Fruit fly (Drosophila melanogaster) whole organism, embryonic: Measurements from ENCODE around the gene Tango9.

ENCODE experiments used
- Antp ChIP-seq: fragments of 200-800 bp; sonication (Bioruptor generic); optimal IDR thresholded peaks from 3 replicates; lab custom pipeline; 2016; ENCODE audit warnings: missing biosample characterization, missing genetic modification characterization
- BEAF-32 ChIP-seq: fragments of 200-800 bp; sonication (Bioruptor generic); optimal IDR thresholded peaks from 3 replicates; lab custom pipeline; 2017; ENCODE audit warnings: missing biosample characterization, missing genetic modification characterization, mild to moderate bottlenecking, moderate library complexity, missing genetic modification reagents
- Bgb ChIP-seq: fragments of 200-800 bp; sonication (Bioruptor generic); IDR thresholded peaks from 2 replicates; pipeline ENCODE4 v1.3.6; 2022; ENCODE audit warnings: missing biosample characterization, missing genetic modification characterization; ENCODE audit not compliant: partially characterized antibody
- Bteb2 ChIP-seq: fragments of 200-800 bp; sonication (Bioruptor generic); optimal IDR thresholded peaks from 2 replicates; lab custom pipeline; 2016; ENCODE audit warnings: missing biosample characterization, missing genetic modification characterization
- CG11085 ChIP-seq: fragments of 200-800 bp; sonication (Bioruptor generic); IDR thresholded peaks from 2 replicates; pipeline ENCODE4 v1.3.6; 2022; ENCODE audit warnings: missing biosample characterization, missing genetic modification characterization
- CG11560 ChIP-seq: fragments of 200-800 bp; sonication (Bioruptor generic); IDR thresholded peaks from 3 replicates; pipeline ENCODE4 v1.3.6; 2022; ENCODE audit warnings: missing biosample characterization, missing genetic modification characterization
- CG12744 ChIP-seq: fragments of 200-800 bp; sonication (Bioruptor generic); optimal IDR thresholded peaks from 2 replicates; lab custom pipeline; 2016; ENCODE audit warnings: missing biosample characterization, missing genetic modification characterization
- CG13296 ChIP-seq: fragments of 200-800 bp; sonication (Bioruptor generic); optimal IDR thresholded peaks from 3 replicates; lab custom pipeline; 2018; ENCODE audit warnings: missing biosample characterization, mild to moderate bottlenecking, missing genetic modification characterization
- CG14050 ChIP-seq: fragments of 200-800 bp; sonication (Bioruptor generic); IDR thresholded peaks from 3 replicates; pipeline ENCODE4 v1.3.6; 2022; ENCODE audit warnings: missing biosample characterization, missing genetic modification characterization
- CG14860 ChIP-seq: fragments of 200-800 bp; sonication (Bioruptor generic); IDR thresholded peaks from 3 replicates; pipeline ENCODE4 v1.3.6; 2022; ENCODE audit warnings: missing biosample characterization, missing genetic modification characterization; ENCODE audit not compliant: partially characterized antibody
- CG1602 ChIP-seq: fragments of 200-800 bp; sonication (Bioruptor generic); optimal IDR thresholded peaks from 3 replicates; lab custom pipeline; 2016; ENCODE audit warnings: missing biosample characterization, missing genetic modification characterization
- CG18262 ChIP-seq: fragments of 200-800 bp; optimal IDR thresholded peaks from 3 replicates; lab custom pipeline; 2019; ENCODE audit warnings: missing biosample characterization, mild to moderate bottlenecking, missing genetic modification characterization, moderate library complexity
- CG30431 ChIP-seq: fragments of 200-800 bp; sonication (Bioruptor generic); optimal IDR thresholded peaks from 2 replicates; lab custom pipeline; 2017; ENCODE audit warnings: missing biosample characterization, missing genetic modification characterization
- CG31441 ChIP-seq: fragments of 200-800 bp; sonication (Bioruptor generic); IDR thresholded peaks from 2 replicates; pipeline ENCODE4 v1.3.6; 2022; ENCODE audit warnings: missing biosample characterization, missing genetic modification characterization
- CG34224 ChIP-seq: fragments of 200-800 bp; sonication (Bioruptor generic); IDR thresholded peaks from 3 replicates; pipeline ENCODE4 v1.3.6; 2022; ENCODE audit warnings: missing biosample characterization, missing genetic modification characterization; ENCODE audit not compliant: partially characterized antibody
- CG34376 ChIP-seq: fragments of 200-800 bp; sonication (Bioruptor generic); optimal IDR thresholded peaks from 2 replicates; lab custom pipeline; 2018; ENCODE audit warnings: missing biosample characterization, mild to moderate bottlenecking, missing genetic modification characterization
- CG6689 ChIP-seq: fragments of 200-800 bp; sonication (Bioruptor generic); IDR thresholded peaks from 2 replicates; pipeline ENCODE4 v1.3.6; 2022; ENCODE audit warnings: missing biosample characterization, missing genetic modification characterization
- CG6791 ChIP-seq: fragments of 200-800 bp; sonication (Bioruptor generic); IDR thresholded peaks from 3 replicates; pipeline ENCODE4 v1.3.6; 2022; ENCODE audit warnings: missing biosample characterization, missing genetic modification characterization; ENCODE audit not compliant: partially characterized antibody
- CG9609 ChIP-seq: fragments of 200-800 bp; sonication (Bioruptor generic); optimal IDR thresholded peaks from 3 replicates; lab custom pipeline; 2016; ENCODE audit warnings: missing biosample characterization, missing genetic modification characterization
- CG9727 ChIP-seq: fragments of 200-800 bp; sonication (Bioruptor generic); optimal IDR thresholded peaks from 3 replicates; lab custom pipeline; 2017; ENCODE audit warnings: missing biosample characterization, mild to moderate bottlenecking, missing genetic modification characterization
- D ChIP-seq, 2 experiments: fragments of 200-800 bp in 1 of 2; fragments of >200 bp in 1 of 2; sonication (Bioruptor generic) in 1 of 2; optimal IDR thresholded peaks; 2 replicates in 1 of 2; 3 replicates in 1 of 2; lab custom pipeline; 2017; ENCODE audit warnings: mild to moderate bottlenecking in 1 of 2, missing biosample characterization in 1 of 2, missing genetic modification characterization in 1 of 2, missing genetic modification reagents in 1 of 2
- Dp ChIP-seq: fragments of 200-800 bp; sonication (Bioruptor generic); optimal IDR thresholded peaks from 2 replicates; lab custom pipeline; 2018; ENCODE audit warnings: missing biosample characterization, mild to moderate bottlenecking, missing genetic modification characterization, moderate library complexity
- Elba2 ChIP-seq: fragments of 200-800 bp; sonication (Bioruptor generic); optimal IDR thresholded peaks from 3 replicates; lab custom pipeline; 2016; ENCODE audit warnings: missing biosample characterization, missing genetic modification characterization
- HHEX ChIP-seq: fragments of 200-800 bp; sonication (Bioruptor generic); optimal IDR thresholded peaks from 3 replicates; lab custom pipeline; 2017; ENCODE audit warnings: missing biosample characterization, mild to moderate bottlenecking, missing genetic modification characterization, missing genetic modification reagents
- Hmx ChIP-seq: fragments of 200-800 bp; sonication (Bioruptor generic); optimal IDR thresholded peaks from 2 replicates; lab custom pipeline; 2016; ENCODE audit warnings: missing biosample characterization, missing genetic modification characterization
- Lhr ChIP-seq: fragments of 200-800 bp; sonication (Bioruptor generic); optimal IDR thresholded peaks from 3 replicates; lab custom pipeline; 2017; ENCODE audit warnings: mild to moderate bottlenecking, missing biosample characterization, missing genetic modification reagents, missing genetic modification characterization
- Mad ChIP-seq: fragments of 200-800 bp; sonication (Bioruptor generic); optimal IDR thresholded peaks from 2 replicates; lab custom pipeline; 2016; ENCODE audit warnings: missing biosample characterization, missing genetic modification characterization
- Myb ChIP-seq: fragments of 200-800 bp; sonication (Bioruptor generic); optimal IDR thresholded peaks from 2 replicates; lab custom pipeline; 2016; ENCODE audit warnings: missing biosample characterization, missing genetic modification characterization
- Sox100B ChIP-seq: fragments of 200-800 bp; sonication (Bioruptor generic); optimal IDR thresholded peaks from 3 replicates; lab custom pipeline; 2018; ENCODE audit warnings: missing biosample characterization, mild to moderate bottlenecking, missing genetic modification characterization
- Usf ChIP-seq: fragments of 200-800 bp; sonication (Bioruptor generic); optimal IDR thresholded peaks from 2 replicates; lab custom pipeline; 2017; ENCODE audit warnings: missing genotype, missing biosample characterization, missing genetic modification characterization
- Xbp1 ChIP-seq: fragments of 200-800 bp; sonication (Bioruptor generic); optimal IDR thresholded peaks from 3 replicates; lab custom pipeline; 2016; ENCODE audit warnings: missing biosample characterization, mild to moderate bottlenecking, missing genetic modification characterization
- bbx ChIP-seq: fragments of 200-800 bp; sonication (Bioruptor generic); IDR thresholded peaks from 2 replicates; pipeline ENCODE4 v1.3.6; 2022; ENCODE audit warnings: missing biosample characterization, missing genetic modification characterization; ENCODE audit not compliant: partially characterized antibody
- bcd ChIP-seq: fragments of 200-800 bp; sonication (Bioruptor generic); optimal IDR thresholded peaks from 2 replicates; lab custom pipeline; 2017; ENCODE audit warnings: missing biosample characterization, mild to moderate bottlenecking, missing genetic modification characterization
- bigmax ChIP-seq: fragments of 200-800 bp; sonication (Bioruptor generic); optimal IDR thresholded peaks from 2 replicates; lab custom pipeline; 2018; ENCODE audit warnings: missing biosample characterization, mild to moderate bottlenecking, missing genetic modification characterization
- caup ChIP-seq: fragments of 200-800 bp; sonication (Bioruptor generic); optimal IDR thresholded peaks from 3 replicates; lab custom pipeline; 2017; ENCODE audit warnings: missing biosample characterization, mild to moderate bottlenecking, missing genetic modification characterization, moderate library complexity; ENCODE audit not compliant: severe bottlenecking
- dan ChIP-seq: fragments of 200-800 bp; sonication (Bioruptor generic); IDR thresholded peaks from 2 replicates; pipeline ENCODE4 v1.3.6; 2022; ENCODE audit warnings: missing biosample characterization, missing genetic modification characterization
- dmrt99B ChIP-seq: fragments of 200-800 bp; sonication (Bioruptor generic); optimal IDR thresholded peaks from 2 replicates; lab custom pipeline; 2018; ENCODE audit warnings: missing biosample characterization, mild to moderate bottlenecking, missing genetic modification characterization, moderate library complexity
- emc ChIP-seq: fragments of 200-800 bp; sonication (Bioruptor generic); optimal IDR thresholded peaks from 2 replicates; lab custom pipeline; 2016; ENCODE audit warnings: missing biosample characterization, missing genetic modification characterization
- fd3F ChIP-seq: fragments of 200-800 bp; sonication (Bioruptor generic); optimal IDR thresholded peaks from 2 replicates; lab custom pipeline; 2018; ENCODE audit warnings: missing biosample characterization, mild to moderate bottlenecking, missing genetic modification characterization, moderate library complexity
- fru ChIP-seq: fragments of >200 bp; optimal IDR thresholded peaks from 2 replicates; lab custom pipeline; 2017
- nau ChIP-seq: fragments of 200-800 bp; sonication (Bioruptor generic); optimal IDR thresholded peaks from 3 replicates; lab custom pipeline; 2017; ENCODE audit warnings: missing biosample characterization, mild to moderate bottlenecking, missing genetic modification characterization, missing genetic modification reagents
- pan ChIP-seq, 4 experiments: fragments of >200 bp in 3 of 4; fragments of 200-800 bp in 1 of 4; sonication (Bioruptor generic) in 1 of 4; optimal IDR thresholded peaks in 3 of 4; IDR thresholded peaks in 1 of 4; 2 replicates each; pipeline versions ENCODE4 v1.3.6 to Lab custom; 2017 to 2022; ENCODE audit warnings: missing biosample characterization in 2 of 4, missing genetic modification characterization in 2 of 4, mixed read lengths in 1 of 4
- peb ChIP-seq: fragments of 200-800 bp; sonication (Bioruptor generic); IDR thresholded peaks from 2 replicates; pipeline ENCODE4 v1.3.6; 2022; ENCODE audit warnings: missing biosample characterization, missing genetic modification characterization
- sna ChIP-seq: fragments of 200-800 bp; sonication (Bioruptor generic); IDR thresholded peaks from 2 replicates; pipeline ENCODE4 v1.3.6; 2022; ENCODE audit warnings: missing biosample characterization, missing genetic modification characterization; ENCODE audit not compliant: partially characterized antibody
- tin ChIP-seq: fragments of 200-800 bp; sonication (Bioruptor generic); optimal IDR thresholded peaks from 3 replicates; lab custom pipeline; 2016; ENCODE audit warnings: missing biosample characterization, missing genetic modification characterization
- tll ChIP-seq, 2 experiments: fragments of 200-800 bp in 1 of 2; fragments of >200 bp in 1 of 2; sonication (Bioruptor generic) in 1 of 2; optimal IDR thresholded peaks; 2 replicates each; lab custom pipeline; 2017 to 2019; ENCODE audit warnings: missing biosample characterization in 2 of 2, missing genetic modification characterization in 2 of 2, mild to moderate bottlenecking in 1 of 2, moderate library complexity in 1 of 2
- tup ChIP-seq: fragments of 200-800 bp; sonication (Bioruptor generic); optimal IDR thresholded peaks from 2 replicates; lab custom pipeline; 2016; ENCODE audit warnings: missing biosample characterization, mild to moderate bottlenecking, missing genetic modification characterization, moderate library complexity
- unpg ChIP-seq: fragments of 200-800 bp; sonication (Bioruptor generic); optimal IDR thresholded peaks from 3 replicates; lab custom pipeline; 2018; ENCODE audit warnings: missing biosample characterization, mild to moderate bottlenecking, missing genetic modification characterization, moderate library complexity

Tango9 gene

dm6 chr3R:11947079-11947869 lies 27.4 kb downstream of the Tango9 start (continued):
- TF ChIP-seq CG12744 (GFP tag; lab: Kevin White, UChicago) (no peak), Bteb2 (GFP tag; lab: Kevin White, UChicago) (no peak), CG6791 (no peak), CG30431 (GFP tag; lab: Kevin White, UChicago) (no peak), bcd (GFP tag; lab: Kevin White, UChicago) (peak; percentile 22), nau (GFP tag; lab: Kevin White, UChicago) (no peak), Elba2 (GFP tag; lab: Kevin White, UChicago) (no peak), CG9727 (no peak), CG18262 (tag; lab: Kevin White, UChicago) (no peak), Bgb (GFP tag; lab: Robert Waterston, UW) (no peak), CG13296 (GFP tag; lab: Kevin White, UChicago) (no peak), bigmax (GFP tag; lab: Kevin White, UChicago) (no peak), CG11560 (tag; lab: Robert Waterston, UW) (no peak), CG6689 (GFP tag; lab: Robert Waterston, UW) (no peak), emc (GFP tag; lab: Kevin White, UChicago) (no peak), CG14050 (GFP tag; lab: Robert Waterston, UW) (no peak), D (optimal IDR thresholded peaks at IDR 0.05; lab: Kevin White, UChicago) (no peak), D (GFP tag; optimal IDR thresholded peaks at IDR 0.05; lab: Kevin White, UChicago) (no peak), CG34376 (no peak), Hmx (GFP tag; lab: Kevin White, UChicago) (no peak), caup (GFP tag; lab: Kevin White, UChicago) (no peak), CG31441 (no peak), dmrt99B (tag; lab: Kevin White, UChicago) (no peak), CG9609 (no peak), Myb (GFP tag; lab: Kevin White, UChicago) (no peak), tin (no peak), CG1602 (no peak), Antp (GFP tag; lab: Kevin White, UChicago) (peak; percentile 23), Sox100B (GFP tag; lab: Kevin White, UChicago) (no peak), Dp (GFP tag; lab: Kevin White, UChicago) (no peak), BEAF-32 (GFP tag; lab: Kevin White, UChicago) (no peak), pan (optimal IDR thresholded peaks at IDR 0.05; lab: Kevin White, UChicago) (no peak), pan (GFP tag; optimal IDR thresholded peaks at IDR 0.05 in 1 of 2, IDR thresholded peaks at IDR 0.05 in 1 of 2) (peak in 1 of 2 experiments; percentile 44), Usf (GFP tag; lab: Kevin White, UChicago) (no peak), tll (GFP tag; optimal IDR thresholded peaks at IDR 0.05; lab: Kevin White, UChicago) (peak in 1 of 2 experiments; percentile 86), CG34224 (no peak), sna (GFP tag; lab: Robert Waterston, UW) (no peak), Mad (GFP tag; lab: Kevin White, UChicago) (no peak), unpg (GFP tag; lab: Kevin White, UChicago) (peak; percentile 27), HHEX (GFP tag; lab: Kevin White, UChicago) (no peak), peb (no peak), CG14860 (no peak), fru (lab: Kevin White, UChicago) (no peak), bbx (GFP tag; lab: Robert Waterston, UW) (no peak), tup (GFP tag; lab: Kevin White, UChicago) (no peak), dan (no peak), CG11085 (GFP tag; lab: Robert Waterston, UW) (no peak), Xbp1 (GFP tag; lab: Kevin White, UChicago) (no peak), Lhr (no peak), fd3F (GFP tag; lab: Kevin White, UChicago) (no peak)
